Fruit fly (Drosophila melanogaster): ENCODE results near the gene E2f1.

DNA sequence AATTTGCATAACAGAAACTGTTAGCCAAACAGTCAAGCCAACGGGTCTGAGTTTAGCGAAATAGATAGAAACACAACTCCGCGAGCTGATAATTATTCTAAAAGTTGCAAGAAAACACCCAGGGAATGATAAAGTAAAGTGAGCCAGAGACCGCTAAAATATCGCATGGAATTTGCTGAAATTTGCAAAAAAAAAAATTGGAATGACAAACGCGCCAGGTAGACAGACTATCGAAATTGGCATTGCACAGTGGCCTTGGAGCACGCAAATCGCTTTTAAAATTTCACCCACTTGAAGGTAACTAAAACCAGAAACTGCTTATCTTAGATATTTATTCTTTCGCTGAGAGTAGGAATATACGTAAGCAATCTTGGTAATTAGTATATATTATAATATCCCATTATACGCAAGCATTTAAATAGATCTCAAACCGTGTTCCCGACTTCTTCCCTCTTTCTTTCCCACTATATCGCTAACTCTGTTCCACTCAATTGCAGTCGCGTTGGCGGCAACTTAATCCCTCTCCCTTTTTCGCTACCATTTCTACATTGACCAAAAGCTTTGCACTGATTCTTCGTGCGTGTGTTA is 32.4 kb downstream of the E2f1 start:
- TF ChIP-seq Mio (GFP tag; optimal IDR thresholded peaks at IDR 0.05): no peak
- no peak for TF ChIP-seq Hr78 (GFP tag; optimal IDR thresholded peaks at IDR 0.05)
- no peak for TF ChIP-seq Myc (optimal IDR thresholded peaks at IDR 0.05)
- TF ChIP-seq N (GFP tag; optimal IDR thresholded peaks at IDR 0.05): no peak
- no peak for TF ChIP-seq jim (GFP tag; optimal IDR thresholded peaks at IDR 0.05)
- no peak for TF ChIP-seq usp (GFP tag; optimal IDR thresholded peaks at IDR 0.05)
- TF ChIP-seq sage (GFP tag; optimal IDR thresholded peaks at IDR 0.05): no peak
- TF ChIP-seq psq (GFP tag; optimal IDR thresholded peaks at IDR 0.05): peak; percentile 3
- TF ChIP-seq Abd-B (GFP tag; optimal IDR thresholded peaks at IDR 0.05): no peak
- peak; percentile 60 for TF ChIP-seq h (GFP tag; optimal IDR thresholded peaks at IDR 0.05)
- TF ChIP-seq brk (GFP tag; optimal IDR thresholded peaks at IDR 0.05): no peak

Data from whole organism, wandering third instar larva.